Worm (Caenorhabditis elegans) whole organism, L1 larva: ENCODE results near the gene C36E8.4.
A peak's percentile ranks its signal among the peaks of the same experiment; 100 is the strongest.

ENCODE experiments used
- C04F5.9 ChIP-seq: sonication (generic microtip); optimal IDR thresholded peaks from 2 replicates; lab custom pipeline; 2016; ENCODE audit warnings: missing genetic modification characterization, missing compliant biosample characterization
- Y116A8C.19 ChIP-seq: sonication (generic microtip); optimal IDR thresholded peaks from 2 replicates; lab custom pipeline; 2016; ENCODE audit warnings: missing compliant biosample characterization, missing genetic modification characterization, borderline replicate concordance
- aha-1 ChIP-seq: fragments of 150-350 bp; optimal IDR thresholded peaks from 2 replicates; lab custom pipeline; 2014; ENCODE audit warnings: missing biosample characterization, missing genetic modification characterization
- ama-1 ChIP-seq: fragments of 150-350 bp; optimal IDR thresholded peaks from 2 replicates; lab custom pipeline; 2014
- ceh-63 ChIP-seq: fragments of 200-800 bp; sonication (Bioruptor generic); optimal IDR thresholded peaks from 2 replicates; lab custom pipeline; 2018; ENCODE audit warnings: mild to moderate bottlenecking, missing genetic modification characterization, missing compliant biosample characterization
- ceh-8 ChIP-seq: fragments of 200-800 bp; sonication (Bioruptor generic); optimal IDR thresholded peaks from 2 replicates; lab custom pipeline; 2018; ENCODE audit warnings: mild to moderate bottlenecking, missing genetic modification characterization, moderate library complexity, missing compliant biosample characterization
- ceh-90 ChIP-seq: sonication (generic microtip); optimal IDR thresholded peaks from 2 replicates; lab custom pipeline; 2016; ENCODE audit warnings: missing genetic modification characterization, missing compliant biosample characterization
- ces-1 ChIP-seq: fragments of 150-350 bp; optimal IDR thresholded peaks from 2 replicates; lab custom pipeline; 2014; ENCODE audit warnings: missing biosample characterization, missing genetic modification reagents, missing genetic modification characterization
- dpl-1 ChIP-seq, 3 experiments: fragments of 150-350 bp in 2 of 3; sonication (generic microtip) in 1 of 3; optimal IDR thresholded peaks; 2 replicates each; lab custom pipeline; 2014 to 2017; ENCODE audit warnings: missing biosample characterization in 3 of 3, missing genetic modification characterization in 3 of 3, missing genetic modification reagents in 3 of 3
- dsc-1 ChIP-seq: sonication (generic microtip); optimal IDR thresholded peaks from 2 replicates; lab custom pipeline; 2016; ENCODE audit warnings: mild to moderate bottlenecking, missing genetic modification characterization, missing compliant biosample characterization
- efl-1 ChIP-seq, 4 experiments: fragments of 150-350 bp; optimal IDR thresholded peaks in 3 of 4; peaks in 1 of 4; 1 replicate in 1 of 4; 2 replicates in 3 of 4; lab custom pipeline; 2014; ENCODE audit warnings: missing biosample characterization in 2 of 4, missing genetic modification characterization in 2 of 4, missing genetic modification reagents in 2 of 4
- fkh-10 ChIP-seq: sonication (generic microtip); optimal IDR thresholded peaks from 2 replicates; lab custom pipeline; 2017; ENCODE audit warnings: missing biosample characterization, missing genetic modification reagents, missing genetic modification characterization
- fkh-8 ChIP-seq: sonication (generic microtip); optimal IDR thresholded peaks from 2 replicates; lab custom pipeline; 2016; ENCODE audit warnings: mild to moderate bottlenecking, missing genetic modification characterization, missing compliant biosample characterization
- fos-1 ChIP-seq: fragments of 150-350 bp; optimal IDR thresholded peaks from 2 replicates; lab custom pipeline; 2014; ENCODE audit warnings: missing biosample characterization, missing genetic modification characterization
- hlh-17 ChIP-seq: fragments of 200-800 bp; sonication (Bioruptor generic); optimal IDR thresholded peaks from 2 replicates; lab custom pipeline; 2018; ENCODE audit warnings: missing genetic modification characterization, mild to moderate bottlenecking, missing compliant biosample characterization, moderate library complexity, borderline replicate concordance
- hlh-4 ChIP-seq: sonication (generic microtip); optimal IDR thresholded peaks from 2 replicates; lab custom pipeline; 2016; ENCODE audit warnings: mild to moderate bottlenecking, missing genetic modification characterization, missing compliant biosample characterization
- irx-1 ChIP-seq: sonication (generic microtip); optimal IDR thresholded peaks from 2 replicates; lab custom pipeline; 2016; ENCODE audit warnings: missing genetic modification characterization, missing compliant biosample characterization
- isw-1 ChIP-seq: fragments of 200-800 bp; sonication (Bioruptor generic); IDR thresholded peaks from 2 replicates; pipeline ENCODE4 v1.3.6; 2022; ENCODE audit warnings: missing genetic modification characterization, missing compliant biosample characterization
- lin-14 ChIP-seq: fragments of 200-800 bp; sonication (Bioruptor generic); optimal IDR thresholded peaks from 2 replicates; lab custom pipeline; 2018; ENCODE audit warnings: mild to moderate bottlenecking, missing genetic modification characterization, moderate library complexity, missing compliant biosample characterization
- lin-39 ChIP-seq: fragments of 150-350 bp; optimal IDR thresholded peaks from 2 replicates; lab custom pipeline; 2014; ENCODE audit warnings: missing biosample characterization, missing genetic modification reagents, missing genetic modification characterization
- lsy-2 ChIP-seq, 2 experiments: fragments of 150-350 bp; optimal IDR thresholded peaks; 2 replicates each; lab custom pipeline; 2014; ENCODE audit warnings: missing biosample characterization in 2 of 2, missing genetic modification characterization in 2 of 2
- mab-9 ChIP-seq: fragments of 200-800 bp; sonication (Bioruptor generic); IDR thresholded peaks from 2 replicates; pipeline ENCODE4 v1.3.6; 2022; ENCODE audit warnings: missing genetic modification reagents, missing genetic modification characterization, missing compliant biosample characterization
- mef-2 ChIP-seq: fragments of 150-350 bp; optimal IDR thresholded peaks from 2 replicates; lab custom pipeline; 2014; ENCODE audit warnings: missing biosample characterization, missing genetic modification characterization
- mep-1 ChIP-seq: fragments of 150-350 bp; optimal IDR thresholded peaks from 2 replicates; lab custom pipeline; 2014; ENCODE audit warnings: missing biosample characterization, missing genetic modification characterization
- nhr-11 ChIP-seq: fragments of 150-350 bp; optimal IDR thresholded peaks from 2 replicates; lab custom pipeline; 2014; ENCODE audit warnings: missing biosample characterization, missing genetic modification characterization
- nhr-12 ChIP-seq: sonication (generic microtip); optimal IDR thresholded peaks from 2 replicates; lab custom pipeline; 2017; ENCODE audit warnings: missing biosample characterization, missing genetic modification characterization
- nhr-19 ChIP-seq: fragments of 200-800 bp; sonication (Bioruptor generic); conservative IDR thresholded peaks from 2 replicates; pipeline ENCODE4 v1.3.6; 2022; ENCODE audit warnings: missing genetic modification characterization, missing compliant biosample characterization
- nhr-77 ChIP-seq: fragments of 150-350 bp; optimal IDR thresholded peaks from 2 replicates; lab custom pipeline; 2014; ENCODE audit warnings: missing biosample characterization, missing genetic modification characterization
- nhr-85 ChIP-seq: sonication (generic microtip); peaks from one replicate; lab custom pipeline; 2016; ENCODE audit warnings: missing genetic modification characterization, inconsistent platforms, missing compliant biosample characterization
- pag-3 ChIP-seq: sonication (generic microtip); optimal IDR thresholded peaks from 2 replicates; lab custom pipeline; 2017; ENCODE audit warnings: missing genetic modification characterization, mild to moderate bottlenecking, missing compliant biosample characterization, antibody characterized with exemption, borderline replicate concordance; ENCODE audit not compliant: insufficient read depth
- rnt-1 ChIP-seq: sonication (generic microtip); optimal IDR thresholded peaks from 2 replicates; lab custom pipeline; 2016; ENCODE audit warnings: mild to moderate bottlenecking, missing genetic modification characterization, moderate library complexity, missing compliant biosample characterization
- skn-1 ChIP-seq: fragments of 150-350 bp; optimal IDR thresholded peaks from 2 replicates; lab custom pipeline; 2014; ENCODE audit warnings: missing biosample characterization, missing genetic modification characterization
- snu-23 ChIP-seq: sonication (generic microtip); optimal IDR thresholded peaks from 2 replicates; lab custom pipeline; 2016; ENCODE audit warnings: missing genetic modification characterization, missing compliant biosample characterization
- sox-4 ChIP-seq: sonication (generic microtip); optimal IDR thresholded peaks from 2 replicates; lab custom pipeline; 2016; ENCODE audit warnings: missing genetic modification characterization, missing compliant biosample characterization
- tbx-2 ChIP-seq: sonication (generic microtip); optimal IDR thresholded peaks from 2 replicates; lab custom pipeline; 2016; ENCODE audit warnings: missing genetic modification characterization, missing compliant biosample characterization
- unc-62 ChIP-seq: fragments of 150-350 bp; optimal IDR thresholded peaks from 2 replicates; lab custom pipeline; 2014; ENCODE audit warnings: missing biosample characterization, missing genetic modification reagents, missing genetic modification characterization

Gene C36E8.4

ce11 chrIII:3970395-3970794, 41.7 kb upstream of the C36E8.4 start (continued):
- no peak for TF ChIP-seq lsy-2 (tag; optimal IDR thresholded peaks at IDR 0.05; lab: Kevin White, UChicago)
- no peak for TF ChIP-seq skn-1 (tag; lab: Kevin White, UChicago)
- peak; percentile 40 for TF ChIP-seq fkh-10 (GFP tag; lab: Kevin White, UChicago)
- no peak for TF ChIP-seq snu-23
- TF ChIP-seq irx-1 (tag; lab: Kevin White, UChicago), result no peak
- no peak for TF ChIP-seq hlh-4
- no peak for TF ChIP-seq fos-1
- TF ChIP-seq fkh-8 (tag; lab: Kevin White, UChicago), result no peak

ce11 chrIII:3972687-3973086, 39.4 kb upstream of the C36E8.4 start, which contains the start of gene R10E9.4:
Gene R10E9.4, minus strand, starts transcription at chrIII:3972787.
- TF ChIP-seq ama-1 (lab: Kevin White, UChicago) (no peak), aha-1 (no peak), dpl-1 (GFP tag; optimal IDR thresholded peaks at IDR 0.05; lab: Kevin White, UChicago) (no peak), nhr-11 (tag; lab: Kevin White, UChicago) (no peak), mep-1 (no peak), mab-9 (GFP tag; lab: Robert Waterston, UW) (no peak), lin-14 (GFP tag; lab: Kevin White, UChicago) (no peak), nhr-12 (no peak), efl-1 (optimal IDR thresholded peaks at IDR 0.05; lab: Kevin White, UChicago) (no peak), efl-1 (GFP tag; optimal IDR thresholded peaks at IDR 0.05 in 1 of 2; lab: Kevin White, UChicago) (no peak), hlh-17 (GFP tag; lab: Kevin White, UChicago) (no peak), lsy-2 (tag; optimal IDR thresholded peaks at IDR 0.05; lab: Kevin White, UChicago) (no peak), dsc-1 (tag; lab: Kevin White, UChicago) (no peak), isw-1 (no peak), fkh-10 (GFP tag; lab: Kevin White, UChicago) (no peak), C04F5.9 (no peak), Y116A8C.19 (no peak), unc-62 (GFP tag; lab: Kevin White, UChicago) (no peak)

- TF ChIP-seq ceh-90 (tag; lab: Kevin White, UChicago), result no peak
- no peak for TF ChIP-seq nhr-85 (tag; lab: Kevin White, UChicago)
- TF ChIP-seq ces-1 (GFP tag; lab: Kevin White, UChicago), result no peak
- TF ChIP-seq tbx-2 (tag; lab: Kevin White, UChicago), result no peak
- TF ChIP-seq nhr-11 (tag; lab: Kevin White, UChicago), result no peak
- no peak for TF ChIP-seq fos-1
- TF ChIP-seq lin-39 (tag; lab: Kevin White, UChicago), result no peak
- TF ChIP-seq nhr-19 (GFP tag; lab: Robert Waterston, UW), result no peak
These were observed 37.6 kb upstream of the C36E8.4 start for ce11 chrIII:3974503-3974902.

- TF ChIP-seq ceh-8 (GFP tag; lab: Kevin White, UChicago) (no peak), mef-2 (tag; lab: Kevin White, UChicago) (no peak), sox-4 (tag; lab: Kevin White, UChicago) (no peak), fkh-10 (GFP tag; lab: Kevin White, UChicago) (no peak)
These were observed 37.1 kb upstream of the C36E8.4 start for ce11 chrIII:3975008-3975407.

- no peak for TF ChIP-seq pag-3
- no peak for TF ChIP-seq ceh-63 (GFP tag; lab: Kevin White, UChicago)
- no peak for TF ChIP-seq nhr-77 (tag; lab: Kevin White, UChicago)
- TF ChIP-seq rnt-1, result no peak
These were observed 35.8 kb upstream of the C36E8.4 start, which contains the start of gene msi-1 for ce11 chrIII:3976291-3976690. Gene msi-1, minus strand, starts transcription at chrIII:3976391.
